Worm (Caenorhabditis elegans) whole organism, late embryonic: ENCODE data around the gene aqp-1.

Experiments
- C08G9.2 ChIP-seq: sonication (generic microtip); optimal IDR thresholded peaks from 2 replicates; lab custom pipeline; 2016; ENCODE audit warnings: mild to moderate bottlenecking, missing genetic modification characterization, moderate library complexity, missing compliant biosample characterization
- C38D4.7 ChIP-seq: fragments of 200-800 bp; sonication (Bioruptor generic); optimal IDR thresholded peaks from 2 replicates; lab custom pipeline; 2018; ENCODE audit warnings: mild to moderate bottlenecking, missing genetic modification characterization, moderate library complexity, missing compliant biosample characterization
- ahr-1 ChIP-seq: sonication (generic microtip); optimal IDR thresholded peaks from 2 replicates; lab custom pipeline; 2016; ENCODE audit warnings: missing genetic modification characterization, missing compliant biosample characterization
- ceh-14 ChIP-seq: sonication (generic microtip); optimal IDR thresholded peaks from 2 replicates; lab custom pipeline; 2016; ENCODE audit warnings: missing genotype, missing genetic modification characterization, missing compliant biosample characterization
- ceh-19 ChIP-seq: fragments of 200-800 bp; sonication (Bioruptor generic); optimal IDR thresholded peaks from 2 replicates; lab custom pipeline; 2018; ENCODE audit warnings: mild to moderate bottlenecking, missing genetic modification characterization, missing compliant biosample characterization
- ceh-30 ChIP-seq: fragments of 150-350 bp; optimal IDR thresholded peaks from 2 replicates; lab custom pipeline; 2014; ENCODE audit warnings: missing biosample characterization, missing genetic modification characterization
- ceh-31 ChIP-seq: sonication (generic microtip); optimal IDR thresholded peaks from 2 replicates; lab custom pipeline; 2016; ENCODE audit warnings: missing genetic modification characterization, missing compliant biosample characterization
- ceh-45 ChIP-seq: fragments of 200-800 bp; sonication (Bioruptor generic); IDR thresholded peaks from 2 replicates; pipeline ENCODE4 v1.3.6; 2022; ENCODE audit warnings: missing genetic modification reagents, missing genetic modification characterization, missing compliant biosample characterization
- ceh-48 ChIP-seq: sonication (generic microtip); optimal IDR thresholded peaks from 2 replicates; lab custom pipeline; 2016; ENCODE audit warnings: missing genetic modification characterization, inconsistent platforms, missing compliant biosample characterization
- ceh-9 ChIP-seq: sonication (generic microtip); optimal IDR thresholded peaks from 2 replicates; lab custom pipeline; 2016; ENCODE audit warnings: mild to moderate bottlenecking, missing genetic modification characterization, inconsistent platforms, missing compliant biosample characterization
- che-1 ChIP-seq: sonication (generic microtip); optimal IDR thresholded peaks from 2 replicates; lab custom pipeline; 2016; ENCODE audit warnings: mild to moderate bottlenecking, missing genetic modification characterization, missing compliant biosample characterization
- dmd-4 ChIP-seq: sonication (generic microtip); optimal IDR thresholded peaks from 2 replicates; lab custom pipeline; 2016; ENCODE audit warnings: borderline replicate concordance, missing genetic modification characterization, missing compliant biosample characterization
- dve-1 ChIP-seq: sonication (generic microtip); optimal IDR thresholded peaks from 2 replicates; lab custom pipeline; 2017; ENCODE audit warnings: antibody characterized with exemption, mild to moderate bottlenecking, missing genetic modification characterization, missing compliant biosample characterization
- elt-2 ChIP-seq: sonication (generic microtip); optimal IDR thresholded peaks from 2 replicates; lab custom pipeline; 2016; ENCODE audit warnings: missing genetic modification reagents, missing genetic modification characterization, missing compliant biosample characterization
- fkh-6 ChIP-seq: sonication (generic microtip); optimal IDR thresholded peaks from 2 replicates; lab custom pipeline; 2016; ENCODE audit warnings: missing genetic modification characterization, missing compliant biosample characterization
- gmeb-2 ChIP-seq: sonication (generic microtip); optimal IDR thresholded peaks from 2 replicates; lab custom pipeline; 2016; ENCODE audit warnings: missing genetic modification characterization, inconsistent platforms, missing compliant biosample characterization
- hlh-15 ChIP-seq: sonication (generic microtip); optimal IDR thresholded peaks from 2 replicates; lab custom pipeline; 2016; ENCODE audit warnings: missing genetic modification characterization, missing compliant biosample characterization
- mec-3 ChIP-seq: sonication (generic microtip); optimal IDR thresholded peaks from 2 replicates; lab custom pipeline; 2016; ENCODE audit warnings: borderline replicate concordance, missing genetic modification characterization, missing compliant biosample characterization
- npax-4 ChIP-seq: sonication (generic microtip); optimal IDR thresholded peaks from 2 replicates; lab custom pipeline; 2016; ENCODE audit warnings: missing genetic modification characterization, missing compliant biosample characterization
- odd-2 ChIP-seq: sonication (generic microtip); optimal IDR thresholded peaks from 2 replicates; lab custom pipeline; 2017; ENCODE audit warnings: antibody characterized with exemption, mild to moderate bottlenecking, missing genetic modification characterization, missing compliant biosample characterization
- pax-1 ChIP-seq: fragments of 150-350 bp; optimal IDR thresholded peaks from 2 replicates; lab custom pipeline; 2014; ENCODE audit warnings: missing biosample characterization, missing genetic modification characterization
- ref-2 ChIP-seq: sonication (generic microtip); optimal IDR thresholded peaks from 2 replicates; lab custom pipeline; 2016; ENCODE audit warnings: missing genetic modification characterization, missing compliant biosample characterization
- sox-2 ChIP-seq: fragments of 200-800 bp; sonication (Bioruptor generic); IDR thresholded peaks from 2 replicates; pipeline ENCODE4 v1.3.6; 2022; ENCODE audit warnings: missing genetic modification reagents, missing genetic modification characterization, missing compliant biosample characterization
- sox-4 ChIP-seq: sonication (generic microtip); optimal IDR thresholded peaks from 2 replicates; lab custom pipeline; 2017; ENCODE audit warnings: mild to moderate bottlenecking, missing genetic modification characterization, inconsistent platforms, missing compliant biosample characterization
- syd-9 ChIP-seq: sonication (generic microtip); optimal IDR thresholded peaks from 2 replicates; lab custom pipeline; 2016; ENCODE audit warnings: mild to moderate bottlenecking, missing genetic modification characterization, moderate library complexity, missing compliant biosample characterization
- ttx-3 ChIP-seq: sonication (generic microtip); optimal IDR thresholded peaks from 2 replicates; lab custom pipeline; 2016; ENCODE audit warnings: missing genetic modification reagents, missing genetic modification characterization, missing compliant biosample characterization
- unc-3 ChIP-seq, 2 experiments: fragments of 200-800 bp in 1 of 2; sonication (Bioruptor generic) in 1 of 2; sonication (generic microtip) in 1 of 2; conservative IDR thresholded peaks in 1 of 2; optimal IDR thresholded peaks in 1 of 2; 2 replicates each; pipeline versions ENCODE4 v1.3.6 to Lab custom; 2016 to 2022; ENCODE audit warnings: missing compliant biosample characterization in 2 of 2, missing genetic modification characterization in 2 of 2, missing genetic modification reagents in 1 of 2
- unc-42 ChIP-seq: sonication (generic microtip); optimal IDR thresholded peaks from 2 replicates; lab custom pipeline; 2016; ENCODE audit warnings: missing genotype, missing genetic modification characterization, missing compliant biosample characterization
- unc-86 ChIP-seq: sonication (generic microtip); optimal IDR thresholded peaks from 2 replicates; lab custom pipeline; 2016; ENCODE audit warnings: missing genetic modification characterization, missing compliant biosample characterization
- ztf-16 ChIP-seq: sonication (generic microtip); optimal IDR thresholded peaks from 2 replicates; lab custom pipeline; 2017; ENCODE audit warnings: missing genetic modification characterization, missing compliant biosample characterization

The aqp-1 gene

DNA sequence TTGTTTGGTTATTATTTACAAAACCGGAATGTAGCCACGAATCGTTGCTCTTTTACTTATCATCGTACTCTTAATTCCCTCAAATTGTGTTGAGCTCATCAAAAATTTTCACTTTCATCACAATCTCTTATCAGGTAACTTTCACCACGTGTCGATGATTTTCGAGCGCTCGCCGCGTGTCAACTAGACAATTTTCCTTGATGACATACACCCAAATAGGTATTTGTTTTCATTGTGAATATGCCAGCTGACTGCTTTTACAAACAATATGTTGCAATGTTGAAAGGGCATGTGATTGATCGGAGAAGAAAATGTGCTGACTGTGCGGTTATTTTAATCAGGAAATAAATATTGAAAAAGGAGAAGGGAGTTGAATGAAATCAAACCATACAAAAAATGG, 26.5 kb upstream of the aqp-1 start:
- TF ChIP-seq ceh-14 (tag; lab: Kevin White, UChicago) (no peak), unc-42 (tag; lab: Kevin White, UChicago) (no peak), npax-4 (tag; lab: Kevin White, UChicago) (no peak), che-1 (tag; lab: Kevin White, UChicago) (no peak), pax-1 (tag; lab: Kevin White, UChicago) (no peak), unc-3 (GFP tag; conservative IDR thresholded peaks at IDR 0.05; lab: Robert Waterston, UW) (no peak), unc-3 (tag; optimal IDR thresholded peaks at IDR 0.05; lab: Kevin White, UChicago) (no peak)

DNA sequence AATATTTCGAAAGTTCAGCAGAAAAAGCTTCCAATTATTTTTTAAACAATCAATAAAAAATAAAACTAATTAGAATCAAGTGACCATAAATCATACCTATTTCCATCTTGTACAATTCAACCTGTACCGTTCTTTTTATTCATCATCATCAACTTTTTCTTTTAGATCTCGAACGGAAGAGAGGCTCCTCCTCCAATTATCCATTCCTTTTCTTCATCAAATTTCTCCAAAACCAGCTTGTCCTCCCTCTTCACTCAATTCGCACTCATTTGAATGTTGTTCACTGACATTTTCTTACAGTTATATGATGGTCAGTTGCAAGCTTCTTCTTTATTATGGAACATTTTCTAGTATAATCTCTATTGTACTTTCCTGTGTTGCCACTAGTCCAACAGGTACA, 23.7 kb upstream of the aqp-1 start, which contains the start of gene C30G12.4:
Gene C30G12.4, plus strand, starts transcription at position 301 of the 400 bp plus-strand sequence.
- TF ChIP-seq ceh-45 (GFP tag; lab: Robert Waterston, UW) (no peak), ahr-1 (tag; lab: Kevin White, UChicago) (no peak), hlh-15 (tag; lab: Kevin White, UChicago) (no peak), ttx-3 (tag; lab: Kevin White, UChicago) (no peak), ceh-19 (GFP tag; lab: Kevin White, UChicago) (no peak), syd-9 (tag; lab: Kevin White, UChicago) (no peak), C08G9.2 (tag; lab: Kevin White, UChicago) (no peak), ceh-9 (tag; lab: Kevin White, UChicago) (no peak), ref-2 (tag; lab: Kevin White, UChicago) (no peak), sox-4 (tag; lab: Kevin White, UChicago) (no peak), elt-2 (tag; lab: Kevin White, UChicago) (no peak)

DNA sequence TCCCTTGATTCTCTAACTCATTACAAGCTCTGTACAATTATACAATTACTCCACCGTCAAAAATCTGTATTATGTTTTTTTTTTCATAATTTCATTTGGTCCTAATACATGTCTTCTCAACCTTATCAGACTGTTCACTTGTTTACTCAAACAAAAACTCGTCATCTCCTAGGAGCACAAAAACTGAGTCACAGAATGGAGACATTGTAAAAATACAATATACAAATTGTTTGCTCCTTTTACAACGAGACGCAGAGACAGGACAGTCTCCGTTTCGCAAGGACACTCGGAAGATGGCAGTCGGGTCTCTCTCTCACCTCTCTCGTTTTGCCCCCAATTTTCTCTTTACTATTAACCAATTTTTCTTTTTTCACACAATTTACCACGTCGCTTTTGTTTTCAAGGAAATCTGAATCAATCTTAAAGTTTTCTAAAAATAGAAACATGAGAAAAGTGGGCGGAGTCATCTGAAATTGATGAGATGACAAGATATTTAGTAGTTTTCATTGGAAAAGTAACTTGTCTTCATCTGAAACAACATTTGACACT, 17.5 kb upstream of the aqp-1 start, which contains the start of gene F32A5.8:
Gene F32A5.8, plus strand, starts transcription at position 499 of the 549 bp plus-strand sequence.
- TF ChIP-seq odd-2 (tag; lab: Kevin White, UChicago), result peak; percentile 3
- TF ChIP-seq dve-1, result peak; percentile 50
- TF ChIP-seq mec-3 (tag; lab: Kevin White, UChicago), result no peak

DNA sequence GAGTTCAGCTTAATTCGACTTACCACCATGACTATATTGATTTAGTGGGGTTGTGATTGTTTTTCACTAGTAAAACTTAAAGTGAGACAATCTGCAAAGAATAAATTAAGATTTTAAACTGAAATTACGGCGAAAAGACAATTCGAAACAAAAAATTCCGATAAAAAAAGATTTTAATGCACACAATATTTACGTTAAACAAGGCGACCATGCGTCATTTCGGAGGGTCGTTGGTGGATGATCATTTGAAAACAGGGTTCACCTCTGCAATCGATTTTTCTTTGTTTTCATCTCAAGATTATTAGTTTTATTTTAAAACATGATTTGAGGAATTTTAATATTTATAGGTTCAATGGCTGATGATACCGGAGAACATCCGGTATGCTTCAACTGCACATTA, 14.9 kb upstream of the aqp-1 start, which contains the start of gene lsm-4:
Gene lsm-4, minus strand, starts transcription at position 91 of the 400 bp plus-strand sequence.
- TF ChIP-seq ceh-48 (tag; lab: Kevin White, UChicago) (peak; percentile 30), ref-2 (tag; lab: Kevin White, UChicago) (no peak)

- TF ChIP-seq elt-2 (tag; lab: Kevin White, UChicago), result peak; percentile 73
- TF ChIP-seq gmeb-2 (tag; lab: Kevin White, UChicago), result no peak
Measured at ce11 chrII:7251978-7252377, 13.8 kb upstream of the aqp-1 start, which contains the start of the genes prx-13 and ada-2. TSS of gene prx-13 (minus strand) at chrII:7252015. TSS of gene ada-2 (plus strand) at chrII:7252259.

DNA sequence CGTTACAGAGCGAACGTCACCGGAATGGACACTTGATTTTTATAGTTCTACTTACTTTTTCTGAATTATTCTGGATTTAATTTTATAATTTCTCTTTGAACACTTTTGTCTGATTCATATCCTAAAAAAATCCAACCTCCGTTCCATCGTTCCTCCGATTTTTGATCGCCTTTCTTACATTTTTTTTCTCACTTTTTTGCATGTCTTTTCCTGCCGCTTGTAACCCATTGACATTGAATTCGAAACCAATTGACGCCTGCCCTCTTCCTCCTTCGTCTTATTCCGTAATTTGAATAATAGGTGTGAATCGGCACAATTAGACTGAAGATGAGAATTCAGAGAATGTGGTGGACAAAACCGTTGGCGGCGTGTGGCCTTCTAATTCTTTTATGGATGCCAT, 7.4 kb upstream of the aqp-1 start, which contains the start of gene skpo-3:
Gene skpo-3, plus strand, starts transcription at position 301 of the 400 bp plus-strand sequence.
- TF ChIP-seq fkh-6, result no peak
- no peak for TF ChIP-seq mec-3 (tag; lab: Kevin White, UChicago)
- no peak for TF ChIP-seq dmd-4
- TF ChIP-seq ztf-16 (tag; lab: Kevin White, UChicago), result no peak
- no peak for TF ChIP-seq odd-2 (tag; lab: Kevin White, UChicago)
- TF ChIP-seq C08G9.2 (tag; lab: Kevin White, UChicago), result no peak
- TF ChIP-seq C38D4.7 (GFP tag; lab: Kevin White, UChicago), result no peak

ce11 chrII:7242754-7243153, 4.6 kb upstream of the aqp-1 start:
- TF ChIP-seq sox-2 (no peak), ceh-30 (tag; lab: Kevin White, UChicago) (no peak), ztf-16 (tag; lab: Kevin White, UChicago) (no peak), unc-86 (tag; lab: Kevin White, UChicago) (no peak), ceh-31 (tag; lab: Kevin White, UChicago) (no peak), dmd-4 (no peak)
